Worm (Caenorhabditis elegans) whole organism, young adult: ENCODE data around the gene Y62H9A.9.

ENCODE experiments used
- B0035.1 ChIP-seq: sonication (generic microtip); optimal IDR thresholded peaks from 2 replicates; lab custom pipeline; 2016; ENCODE audit warnings: missing genetic modification characterization, mild to moderate bottlenecking, missing compliant biosample characterization, missing genotype, missing genetic modification reagents
- B0336.3 ChIP-seq: fragments of 200-800 bp; sonication (Bioruptor generic); IDR thresholded peaks from 2 replicates; pipeline ENCODE4 v1.3.6; 2022; ENCODE audit warnings: missing genetic modification characterization, missing compliant biosample characterization
- F22D6.2 ChIP-seq: sonication (generic microtip); optimal IDR thresholded peaks from 2 replicates; lab custom pipeline; 2016; ENCODE audit warnings: mild to moderate bottlenecking, missing genetic modification characterization, missing compliant biosample characterization
- F39B2.1 ChIP-seq: fragments of 200-800 bp; sonication (Bioruptor generic); IDR thresholded peaks from 2 replicates; pipeline ENCODE4 v1.3.6; 2022; ENCODE audit warnings: missing genetic modification reagents, missing genetic modification characterization, missing compliant biosample characterization
- F57C9.4 ChIP-seq: sonication (generic microtip); optimal IDR thresholded peaks from 2 replicates; lab custom pipeline; 2017; ENCODE audit warnings: mild to moderate bottlenecking, missing genetic modification characterization, missing compliant biosample characterization
- Y53G8AR.9 ChIP-seq: fragments of 200-800 bp; sonication (Bioruptor generic); conservative IDR thresholded peaks from 2 replicates; pipeline ENCODE4 v1.3.6; 2022; ENCODE audit warnings: missing genetic modification reagents, missing genetic modification characterization, missing compliant biosample characterization
- Y79H2A.3 ChIP-seq: fragments of 200-800 bp; sonication (Bioruptor generic); conservative IDR thresholded peaks from 2 replicates; pipeline ENCODE4 v1.3.6; 2022; ENCODE audit warnings: missing genetic modification reagents, missing genetic modification characterization, missing compliant biosample characterization
- ZK185.1 ChIP-seq: sonication (generic microtip); optimal IDR thresholded peaks from 2 replicates; lab custom pipeline; 2016; ENCODE audit warnings: mild to moderate bottlenecking, missing genetic modification characterization, missing compliant biosample characterization; ENCODE audit not compliant: poor library complexity, severe bottlenecking
- ama-1 ChIP-seq, 3 experiments: fragments of 150-350 bp in 1 of 3; sonication (generic microtip) in 2 of 3; optimal IDR thresholded peaks; 2 replicates each; lab custom pipeline; 2014 to 2018; ENCODE audit warnings: missing biosample characterization in 2 of 3, missing genetic modification characterization in 2 of 3, missing genetic modification reagents in 2 of 3
- aptf-3 ChIP-seq: fragments of 200-800 bp; sonication (Bioruptor generic); IDR thresholded peaks from 2 replicates; pipeline ENCODE4 v1.3.6; 2022; ENCODE audit warnings: missing genetic modification characterization, missing compliant biosample characterization
- ceh-91 ChIP-seq: fragments of 200-800 bp; sonication (Bioruptor generic); IDR thresholded peaks from 2 replicates; pipeline ENCODE4 v1.3.6; 2022; ENCODE audit warnings: missing genetic modification reagents, missing genetic modification characterization, missing compliant biosample characterization
- egrh-3 ChIP-seq: fragments of 200-800 bp; sonication (Bioruptor generic); IDR thresholded peaks from 2 replicates; pipeline ENCODE4 v1.3.6; 2022; ENCODE audit warnings: missing genetic modification reagents, missing genetic modification characterization, missing compliant biosample characterization
- ets-4 ChIP-seq: fragments of 200-800 bp; sonication (Bioruptor generic); optimal IDR thresholded peaks from 2 replicates; lab custom pipeline; 2018; ENCODE audit warnings: mild to moderate bottlenecking, missing genetic modification characterization, missing compliant biosample characterization
- gei-17 ChIP-seq: fragments of 200-800 bp; sonication (Bioruptor generic); optimal IDR thresholded peaks from 2 replicates; lab custom pipeline; 2018; ENCODE audit warnings: mild to moderate bottlenecking, missing genetic modification characterization, missing compliant biosample characterization
- him-1 ChIP-seq: sonication (generic microtip); optimal IDR thresholded peaks from 2 replicates; lab custom pipeline; 2016; ENCODE audit warnings: missing genotype, missing genetic modification reagents, missing genetic modification characterization, missing compliant biosample characterization
- hmg-20 ChIP-seq: fragments of 200-800 bp; sonication (Bioruptor generic); IDR thresholded peaks from 2 replicates; pipeline ENCODE4 v1.3.6; 2022; ENCODE audit warnings: missing genetic modification reagents, missing genetic modification characterization, missing compliant biosample characterization
- lag-1 ChIP-seq: fragments of 200-800 bp; sonication (Bioruptor generic); IDR thresholded peaks from 2 replicates; pipeline ENCODE4 v1.3.6; 2022; ENCODE audit warnings: missing genetic modification reagents, missing genetic modification characterization, missing compliant biosample characterization
- lin-26 ChIP-seq: fragments of 200-800 bp; sonication (Bioruptor generic); IDR thresholded peaks from 2 replicates; pipeline ENCODE4 v1.3.6; 2022; ENCODE audit warnings: missing genetic modification reagents, missing genetic modification characterization, missing compliant biosample characterization
- lin-35 ChIP-seq, 3 experiments: fragments of 150-350 bp in 2 of 3; sonication (generic microtip) in 1 of 3; optimal IDR thresholded peaks; 2 replicates each; lab custom pipeline; 2014 to 2018; ENCODE audit warnings: missing biosample characterization in 3 of 3, missing genetic modification characterization in 3 of 3, missing genetic modification reagents in 3 of 3
- lin-40 ChIP-seq: sonication (generic microtip); optimal IDR thresholded peaks from 2 replicates; lab custom pipeline; 2016; ENCODE audit warnings: missing genetic modification characterization, mild to moderate bottlenecking, missing compliant biosample characterization, missing genotype, missing genetic modification reagents
- mcd-1 ChIP-seq: fragments of 200-800 bp; sonication (Bioruptor generic); IDR thresholded peaks from 2 replicates; pipeline ENCODE4 v1.3.6; 2022; ENCODE audit warnings: missing genetic modification reagents, missing genetic modification characterization, missing compliant biosample characterization
- mel-28 ChIP-seq: sonication (generic microtip); optimal IDR thresholded peaks from 2 replicates; lab custom pipeline; 2016; ENCODE audit warnings: borderline replicate concordance, mild to moderate bottlenecking, missing genetic modification characterization, missing compliant biosample characterization
- nfya-1 ChIP-seq: sonication (generic microtip); optimal IDR thresholded peaks from 2 replicates; lab custom pipeline; 2017; ENCODE audit warnings: antibody characterized with exemption, missing compliant biosample characterization, missing genetic modification characterization, borderline replicate concordance; ENCODE audit not compliant: insufficient read depth
- nhr-80 ChIP-seq: sonication (generic microtip); optimal IDR thresholded peaks from 2 replicates; lab custom pipeline; 2016; ENCODE audit warnings: missing genetic modification characterization, missing compliant biosample characterization
- repo-1 ChIP-seq: sonication (generic microtip); optimal IDR thresholded peaks from 2 replicates; lab custom pipeline; 2017; ENCODE audit warnings: mild to moderate bottlenecking, missing genetic modification characterization, missing compliant biosample characterization
- sdz-38 ChIP-seq: sonication (generic microtip); optimal IDR thresholded peaks from 2 replicates; lab custom pipeline; 2016; ENCODE audit warnings: missing genotype, missing genetic modification characterization, missing compliant biosample characterization
- sea-2 ChIP-seq: fragments of 200-800 bp; sonication (Bioruptor generic); IDR thresholded peaks from 2 replicates; pipeline ENCODE4 v1.3.6; 2022; ENCODE audit warnings: missing genetic modification characterization, missing compliant biosample characterization
- snpc-4 ChIP-seq, 5 experiments: fragments of 150-350 bp in 1 of 5; sonication (generic microtip) in 4 of 5; optimal IDR thresholded peaks; 2 replicates each; lab custom pipeline; 2014 to 2018; ENCODE audit warnings: missing genetic modification characterization in 5 of 5, missing biosample characterization in 3 of 5, antibody characterized with exemption in 2 of 5, mild to moderate bottlenecking in 2 of 5, missing compliant biosample characterization in 2 of 5, missing genotype in 2 of 5, moderate library complexity in 2 of 5, missing genetic modification reagents in 1 of 5
- sptf-2 ChIP-seq: fragments of 200-800 bp; sonication (Bioruptor generic); optimal IDR thresholded peaks from 2 replicates; lab custom pipeline; 2018; ENCODE audit warnings: mild to moderate bottlenecking, missing genetic modification characterization, missing compliant biosample characterization
- tbp1 ChIP-seq: fragments of 200-800 bp; sonication (Bioruptor generic); optimal IDR thresholded peaks from 2 replicates; lab custom pipeline; 2018; ENCODE audit warnings: mild to moderate bottlenecking, missing genetic modification characterization, missing compliant biosample characterization
- tbx-9 ChIP-seq: sonication (generic microtip); optimal IDR thresholded peaks from 2 replicates; lab custom pipeline; 2016; ENCODE audit warnings: borderline replicate concordance, missing genetic modification characterization, inconsistent platforms, missing compliant biosample characterization
- xnd-1 ChIP-seq: sonication (generic microtip); optimal IDR thresholded peaks from 2 replicates; lab custom pipeline; 2016; ENCODE audit warnings: missing genotype, missing genetic modification reagents, missing genetic modification characterization, missing compliant biosample characterization
- zfh-2 ChIP-seq: fragments of 200-800 bp; sonication (Bioruptor generic); conservative IDR thresholded peaks from 2 replicates; pipeline ENCODE4 v1.3.6; 2022; ENCODE audit warnings: missing genetic modification reagents, missing genetic modification characterization, missing compliant biosample characterization
- ztf-18 ChIP-seq: sonication (generic microtip); optimal IDR thresholded peaks from 2 replicates; lab custom pipeline; 2016; ENCODE audit warnings: missing genotype, mild to moderate bottlenecking, missing genetic modification characterization, missing compliant biosample characterization
- ztf-22 ChIP-seq: fragments of 200-800 bp; sonication (Bioruptor generic); optimal IDR thresholded peaks from 2 replicates; lab custom pipeline; 2018; ENCODE audit warnings: mild to moderate bottlenecking, missing genetic modification characterization, moderate library complexity, missing compliant biosample characterization
- ztf-6 ChIP-seq: fragments of 200-800 bp; sonication (Bioruptor generic); IDR thresholded peaks from 2 replicates; pipeline ENCODE4 v1.3.6; 2022; ENCODE audit warnings: missing genetic modification reagents, missing genetic modification characterization, missing compliant biosample characterization

The Y62H9A.9 gene

DNA sequence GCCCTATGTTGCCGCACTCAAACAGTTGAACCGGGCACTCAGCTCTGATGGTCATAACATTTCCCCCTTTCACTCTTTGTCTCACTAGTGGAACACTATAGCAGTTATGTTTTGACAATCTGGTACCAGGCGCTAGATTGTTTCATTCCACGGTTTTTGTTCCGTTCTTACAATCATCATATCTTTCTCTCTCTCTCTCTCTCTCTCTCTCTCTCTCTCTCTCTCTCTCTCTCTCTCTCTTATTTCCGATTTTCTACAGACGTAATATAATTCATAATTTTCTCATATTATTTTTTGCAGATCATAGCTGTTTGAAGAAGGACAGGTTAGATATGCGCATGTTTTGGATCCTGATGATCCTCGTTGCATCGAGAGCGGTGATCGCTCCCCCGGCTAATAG, 15.9 kb upstream of the Y62H9A.9 start, which contains the start of gene Y62H9A.12:
Gene Y62H9A.12 (plus strand): TSS at position 301 of the 400 bp plus-strand sequence.
- TF ChIP-seq gei-17 (no peak), ets-4 (GFP tag; lab: Kevin White, UChicago) (no peak), ama-1 (optimal IDR thresholded peaks at IDR 0.05; lab: Kevin White, UChicago) (no peak), ama-1 (GFP tag; optimal IDR thresholded peaks at IDR 0.05; lab: Kevin White, UChicago) (no peak), tbp1 (GFP tag; lab: Kevin White, UChicago) (no peak), B0035.1 (tag; lab: Kevin White, UChicago) (no peak), ztf-22 (no peak), nfya-1 (tag; lab: Kevin White, UChicago) (no peak), snpc-4 (GFP tag; optimal IDR thresholded peaks at IDR 0.05; lab: Kevin White, UChicago) (no peak), snpc-4 (tag; optimal IDR thresholded peaks at IDR 0.05; lab: Kevin White, UChicago) (no peak), F22D6.2 (tag; lab: Kevin White, UChicago) (no peak), B0336.3 (GFP tag; lab: Robert Waterston, UW) (no peak), lin-26 (no peak), ztf-6 (GFP tag; lab: Robert Waterston, UW) (no peak), Y53G8AR.9 (no peak), sptf-2 (GFP tag; lab: Kevin White, UChicago) (no peak), sea-2 (GFP tag; lab: Robert Waterston, UW) (no peak), lin-40 (tag; lab: Kevin White, UChicago) (no peak), ztf-18 (tag; lab: Kevin White, UChicago) (no peak), hmg-20 (GFP tag; lab: Robert Waterston, UW) (no peak)

DNA sequence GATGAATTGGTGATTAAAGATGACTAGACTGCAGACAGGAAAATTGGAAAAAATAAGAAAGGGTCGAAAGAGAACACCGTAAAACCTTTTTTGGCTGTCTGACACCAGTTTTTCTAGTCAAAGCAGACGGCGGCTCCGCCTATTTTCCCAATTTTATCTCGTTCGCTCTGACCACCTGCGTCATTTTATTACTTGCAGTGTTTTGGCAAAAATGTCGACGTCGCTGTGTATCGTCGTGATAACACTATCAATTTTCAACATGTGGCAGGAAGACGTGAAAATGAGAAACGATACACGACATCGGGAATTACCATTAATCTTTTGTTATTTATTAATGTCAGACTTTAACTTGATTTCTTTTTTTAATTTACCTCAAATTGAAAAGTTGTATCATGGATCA, 12.1 kb upstream of the Y62H9A.9 start, which contains the start of gene Y62H9A.15:
Gene Y62H9A.15 (minus strand): TSS at position 100 of the 400 bp plus-strand sequence.
- TF ChIP-seq nhr-80 (tag; lab: Kevin White, UChicago) (peak; percentile 15), him-1 (tag; lab: Kevin White, UChicago) (no peak)

DNA sequence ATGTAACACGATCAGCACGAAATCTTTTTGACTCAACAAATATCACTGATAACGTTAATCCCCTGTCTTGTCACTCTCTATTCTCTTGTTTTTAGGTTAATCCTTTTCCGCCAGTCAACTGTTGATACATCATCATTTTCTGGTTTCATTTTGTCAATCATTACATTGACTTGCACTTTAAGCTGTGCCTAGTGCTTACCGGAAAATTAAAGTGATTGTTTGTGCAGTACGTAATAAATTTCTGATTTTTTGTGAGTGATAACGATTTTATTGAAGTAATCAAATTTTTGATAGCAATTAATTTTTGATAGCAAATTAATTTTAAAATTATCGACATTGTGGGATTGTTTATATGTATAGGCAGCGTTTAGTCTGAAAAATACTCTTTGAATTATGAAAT, 11.2 kb upstream of the Y62H9A.9 start:
- TF ChIP-seq ets-4 (GFP tag; lab: Kevin White, UChicago) (peak; percentile 35), F39B2.1 (GFP tag; lab: Robert Waterston, UW) (no peak), nhr-80 (tag; lab: Kevin White, UChicago) (peak; percentile 66)

DNA sequence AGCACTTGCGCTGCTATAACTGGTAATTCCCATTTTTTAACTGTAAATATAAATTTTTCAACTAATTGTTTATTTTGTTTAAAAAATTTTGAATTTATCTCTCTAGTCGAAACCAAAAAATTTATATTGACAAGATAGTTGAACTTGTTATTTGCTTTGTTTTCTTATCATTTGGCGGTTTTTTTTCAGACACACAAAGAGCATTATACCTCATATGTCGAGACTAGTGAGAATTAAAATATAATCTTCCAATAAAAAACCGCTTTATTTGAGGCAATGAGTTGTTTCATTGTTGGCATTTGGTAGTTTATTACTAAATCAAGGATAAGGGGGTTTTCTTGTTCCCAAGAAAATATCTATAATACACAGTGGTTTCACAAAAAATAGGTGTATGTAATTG, 10.3 kb upstream of the Y62H9A.9 start:
- TF ChIP-seq sdz-38 (tag; lab: Kevin White, UChicago): no peak
- no peak for TF ChIP-seq gei-17
- TF ChIP-seq aptf-3 (GFP tag; lab: Robert Waterston, UW): no peak
- TF ChIP-seq, all 124 proteins: peak for 0

DNA sequence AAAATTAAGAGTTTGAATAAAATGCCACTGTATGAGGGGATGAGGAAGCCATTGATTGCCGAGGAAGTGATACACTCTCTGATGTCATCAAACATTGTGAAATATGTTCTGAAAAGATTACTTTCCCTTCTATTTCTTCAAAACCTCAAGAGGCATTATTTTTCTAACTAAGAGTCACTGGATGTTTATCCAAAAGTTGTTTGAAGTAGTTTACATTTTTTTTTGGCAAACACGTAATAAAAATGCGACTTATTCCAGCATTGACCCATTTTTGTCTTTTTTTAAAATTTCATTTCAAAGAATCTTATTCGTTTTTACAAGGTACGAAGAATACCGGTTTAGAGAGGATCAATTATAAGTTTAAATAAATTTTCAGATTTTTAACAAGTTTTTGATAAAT, 9.3 kb upstream of the Y62H9A.9 start, which contains the start of gene Y62H9A.11:
Gene Y62H9A.11 (minus strand): TSS at position 101 of the 400 bp plus-strand sequence.
- TF ChIP-seq mel-28 (tag; lab: Kevin White, UChicago) (no peak), mcd-1 (GFP tag; lab: Robert Waterston, UW) (no peak), repo-1 (no peak), lag-1 (GFP tag; lab: Robert Waterston, UW) (no peak), Y79H2A.3 (GFP tag; lab: Robert Waterston, UW) (no peak), xnd-1 (no peak), zfh-2 (GFP tag; lab: Robert Waterston, UW) (no peak), lin-35 (GFP tag; optimal IDR thresholded peaks at IDR 0.05; lab: Kevin White, UChicago) (no peak), ceh-91 (no peak), gei-17 (no peak), lin-26 (no peak), egrh-3 (no peak), F57C9.4 (tag; lab: Kevin White, UChicago) (no peak), tbx-9 (tag; lab: Kevin White, UChicago) (no peak), ZK185.1 (tag; lab: Kevin White, UChicago) (no peak)
